Fruit fly (Drosophila melanogaster): ENCODE data around the gene CG13367.

DNA sequence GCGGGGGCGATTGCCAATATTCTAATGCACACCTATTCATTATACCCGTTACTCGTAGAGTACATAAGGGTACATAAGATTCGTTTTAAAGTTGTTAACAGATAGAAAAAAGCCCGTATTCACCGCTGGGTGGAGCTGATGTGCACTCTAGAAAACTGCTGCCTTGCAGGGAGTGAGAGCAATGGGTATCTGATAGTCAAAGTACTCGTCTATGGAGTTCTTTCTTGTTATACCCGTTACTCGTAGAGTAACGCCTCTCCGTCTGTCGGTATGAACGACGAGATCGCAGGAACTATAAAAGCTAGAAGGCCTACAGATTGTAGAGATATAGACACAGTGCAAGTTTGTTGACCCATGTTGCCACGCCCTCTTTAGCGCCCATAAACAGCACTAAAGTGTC, 49.4 kb downstream of the CG13367 start:
- no peak for TF ChIP-seq EcR (GFP tag; optimal IDR thresholded peaks at IDR 0.05)
- no peak for TF ChIP-seq CG32121 (GFP tag; IDR thresholded peaks at IDR 0.05)
- no peak for TF ChIP-seq CG14655 (GFP tag; optimal IDR thresholded peaks at IDR 0.05)
- TF ChIP-seq rn (GFP tag; IDR thresholded peaks at IDR 0.05), result no peak
- TF ChIP-seq Snoo (tag; optimal IDR thresholded peaks at IDR 0.05), result no peak
- TF ChIP-seq CG12605 (GFP tag; IDR thresholded peaks at IDR 0.05), result no peak
- TF ChIP-seq CG17806 (tag; optimal IDR thresholded peaks at IDR 0.05), result no peak
- no peak for TF ChIP-seq CG13204 (GFP tag; optimal IDR thresholded peaks at IDR 0.05)
